Worm (Caenorhabditis elegans): ENCODE data around the gene spch-1.

ce11 chrIV:10157034-10157433 lies 45.7 kb upstream of the spch-1 start:
- TF ChIP-seq mep-1 (tag; optimal IDR thresholded peaks at IDR 0.05) (no peak), snpc-4 (tag; optimal IDR thresholded peaks at IDR 0.05) (no peak), unc-39 (tag; optimal IDR thresholded peaks at IDR 0.05) (no peak), lin-13 (tag; optimal IDR thresholded peaks at IDR 0.05) (no peak), sptf-1 (tag; optimal IDR thresholded peaks at IDR 0.05) (no peak), elt-3 (tag; optimal IDR thresholded peaks at IDR 0.05) (no peak)

Measured in whole organism, mixed stage, embryonic.